Worm (Caenorhabditis elegans) whole organism, midembryonic: ENCODE data around the gene C16A11.7.

Source experiments
- T22C8.4 ChIP-seq: fragments of 200-800 bp; sonication (Bioruptor generic); IDR thresholded peaks from 2 replicates; pipeline ENCODE4 v1.3.6; 2022; ENCODE audit warnings: missing genetic modification characterization, missing compliant biosample characterization
- cog-1 ChIP-seq: sonication (generic microtip); optimal IDR thresholded peaks from 2 replicates; lab custom pipeline; 2016; ENCODE audit warnings: missing genetic modification characterization, missing compliant biosample characterization
- klf-2 ChIP-seq: fragments of 200-800 bp; sonication (Bioruptor generic); conservative IDR thresholded peaks from 2 replicates; pipeline ENCODE4 v1.3.6; 2022; ENCODE audit warnings: missing genetic modification reagents, missing genetic modification characterization, missing compliant biosample characterization
- tab-1 ChIP-seq: fragments of 200-800 bp; sonication (Bioruptor generic); IDR thresholded peaks from 2 replicates; pipeline ENCODE4 v1.3.6; 2022; ENCODE audit warnings: missing genetic modification characterization, missing compliant biosample characterization

- TF ChIP-seq T22C8.4 (GFP tag; lab: Robert Waterston, UW) (no peak), klf-2 (GFP tag; lab: Robert Waterston, UW) (no peak), cog-1 (tag; lab: Kevin White, UChicago) (no peak), tab-1 (GFP tag; lab: Robert Waterston, UW) (no peak)
Measured at ce11 chrII:4238963-4239362, 17.8 kb downstream of the C16A11.7 start.
